Worm (Caenorhabditis elegans) whole organism, L4/young adult: Measurements from ENCODE around the gene gbh-1.

Experiments used
- dao-5 ChIP-seq: sonication (generic microtip); optimal IDR thresholded peaks from 2 replicates; lab custom pipeline; 2016; ENCODE audit warnings: missing genotype, missing genetic modification characterization, moderate library complexity, missing compliant biosample characterization
- him-1 ChIP-seq: sonication (generic microtip); optimal IDR thresholded peaks from 2 replicates; lab custom pipeline; 2016; ENCODE audit warnings: missing genotype, missing genetic modification reagents, missing genetic modification characterization, missing compliant biosample characterization

ce11 chrII:10731552-10731951 is 37.9 kb upstream of the gbh-1 start, which contains the start of gene glb-12:
- no peak for TF ChIP-seq him-1 (tag; lab: Kevin White, UChicago)
- TF ChIP-seq dao-5 (tag; lab: Kevin White, UChicago), result no peak
